Worm (Caenorhabditis elegans) whole organism, L1 larva: Measurements from ENCODE around the gene mboa-4.
A peak's percentile ranks its signal among the peaks of the same experiment; 100 is the strongest.

Experiments
- C04F5.9 ChIP-seq: sonication (generic microtip); optimal IDR thresholded peaks from 2 replicates; lab custom pipeline; 2016; ENCODE audit warnings: missing genetic modification characterization, missing compliant biosample characterization
- C16A3.4 ChIP-seq: fragments of 150-350 bp; optimal IDR thresholded peaks from 2 replicates; lab custom pipeline; 2014; ENCODE audit warnings: missing biosample characterization, missing genetic modification characterization
- C34B4.2 ChIP-seq: sonication (generic microtip); optimal IDR thresholded peaks from 2 replicates; lab custom pipeline; 2017; ENCODE audit warnings: mild to moderate bottlenecking, missing genetic modification characterization, missing compliant biosample characterization
- Y116A8C.19 ChIP-seq: sonication (generic microtip); optimal IDR thresholded peaks from 2 replicates; lab custom pipeline; 2016; ENCODE audit warnings: missing compliant biosample characterization, missing genetic modification characterization, borderline replicate concordance
- alr-1 ChIP-seq: fragments of 200-800 bp; sonication (Bioruptor generic); optimal IDR thresholded peaks from 2 replicates; lab custom pipeline; 2018; ENCODE audit warnings: borderline replicate concordance, mild to moderate bottlenecking, missing genetic modification characterization, missing compliant biosample characterization
- blmp-1 ChIP-seq: fragments of 150-350 bp; optimal IDR thresholded peaks from 2 replicates; lab custom pipeline; 2014; ENCODE audit warnings: missing biosample characterization, missing genetic modification characterization
- ceh-63 ChIP-seq: fragments of 200-800 bp; sonication (Bioruptor generic); optimal IDR thresholded peaks from 2 replicates; lab custom pipeline; 2018; ENCODE audit warnings: mild to moderate bottlenecking, missing genetic modification characterization, missing compliant biosample characterization
- ceh-8 ChIP-seq: fragments of 200-800 bp; sonication (Bioruptor generic); optimal IDR thresholded peaks from 2 replicates; lab custom pipeline; 2018; ENCODE audit warnings: mild to moderate bottlenecking, missing genetic modification characterization, moderate library complexity, missing compliant biosample characterization
- ceh-82 ChIP-seq, 3 experiments: fragments of 150-350 bp in 1 of 3; sonication (generic microtip) in 2 of 3; optimal IDR thresholded peaks; 2 replicates each; lab custom pipeline; 2014 to 2017; ENCODE audit warnings: missing biosample characterization in 3 of 3, missing genetic modification characterization in 3 of 3
- ceh-90 ChIP-seq: sonication (generic microtip); optimal IDR thresholded peaks from 2 replicates; lab custom pipeline; 2016; ENCODE audit warnings: missing genetic modification characterization, missing compliant biosample characterization
- ces-1 ChIP-seq: fragments of 150-350 bp; optimal IDR thresholded peaks from 2 replicates; lab custom pipeline; 2014; ENCODE audit warnings: missing biosample characterization, missing genetic modification reagents, missing genetic modification characterization
- efl-1 ChIP-seq, 4 experiments: fragments of 150-350 bp; optimal IDR thresholded peaks in 3 of 4; peaks in 1 of 4; 1 replicate in 1 of 4; 2 replicates in 3 of 4; lab custom pipeline; 2014; ENCODE audit warnings: missing biosample characterization in 2 of 4, missing genetic modification characterization in 2 of 4, missing genetic modification reagents in 2 of 4
- efl-3 ChIP-seq: fragments of 200-800 bp; sonication (Bioruptor generic); optimal IDR thresholded peaks from 2 replicates; lab custom pipeline; 2018; ENCODE audit warnings: mild to moderate bottlenecking, missing genetic modification characterization, missing compliant biosample characterization
- egl-27 ChIP-seq, 2 experiments: fragments of 150-350 bp in 1 of 2; sonication (generic microtip); optimal IDR thresholded peaks; 3 replicates each; lab custom pipeline; 2017 to 2018; ENCODE audit warnings: missing biosample characterization in 2 of 2, missing genetic modification characterization in 2 of 2, missing genetic modification reagents in 2 of 2
- elt-3 ChIP-seq, 6 experiments: fragments of 150-350 bp in 1 of 6; sonication (generic microtip); optimal IDR thresholded peaks; 2 replicates each; lab custom pipeline; 2017 to 2018; ENCODE audit warnings: missing biosample characterization in 6 of 6, missing genetic modification characterization in 6 of 6, inconsistent platforms in 1 of 6
- fkh-8 ChIP-seq: sonication (generic microtip); optimal IDR thresholded peaks from 2 replicates; lab custom pipeline; 2016; ENCODE audit warnings: mild to moderate bottlenecking, missing genetic modification characterization, missing compliant biosample characterization
- fos-1 ChIP-seq: fragments of 150-350 bp; optimal IDR thresholded peaks from 2 replicates; lab custom pipeline; 2014; ENCODE audit warnings: missing biosample characterization, missing genetic modification characterization
- hlh-4 ChIP-seq: sonication (generic microtip); optimal IDR thresholded peaks from 2 replicates; lab custom pipeline; 2016; ENCODE audit warnings: mild to moderate bottlenecking, missing genetic modification characterization, missing compliant biosample characterization
- hpl-2 ChIP-seq: fragments of 150-350 bp; optimal IDR thresholded peaks from 2 replicates; lab custom pipeline; 2014; ENCODE audit warnings: missing biosample characterization, missing genetic modification reagents, missing genetic modification characterization
- jun-1 ChIP-seq: fragments of 150-350 bp; optimal IDR thresholded peaks from 2 replicates; lab custom pipeline; 2014; ENCODE audit warnings: missing biosample characterization, missing genetic modification reagents, missing genetic modification characterization
- lin-13 ChIP-seq: fragments of 150-350 bp; optimal IDR thresholded peaks from 2 replicates; lab custom pipeline; 2014; ENCODE audit warnings: missing biosample characterization, missing genetic modification reagents, missing genetic modification characterization
- lin-14 ChIP-seq: fragments of 200-800 bp; sonication (Bioruptor generic); optimal IDR thresholded peaks from 2 replicates; lab custom pipeline; 2018; ENCODE audit warnings: mild to moderate bottlenecking, missing genetic modification characterization, moderate library complexity, missing compliant biosample characterization
- lin-15B ChIP-seq: fragments of 150-350 bp; sonication (generic microtip); optimal IDR thresholded peaks from 3 replicates; lab custom pipeline; 2014; ENCODE audit warnings: missing biosample characterization, missing genetic modification characterization
- lin-35 ChIP-seq, 2 experiments: fragments of 150-350 bp; optimal IDR thresholded peaks; 2 replicates each; lab custom pipeline; 2014; ENCODE audit warnings: missing biosample characterization in 2 of 2, missing genetic modification characterization in 2 of 2, missing genetic modification reagents in 2 of 2
- lsy-2 ChIP-seq, 2 experiments: fragments of 150-350 bp; optimal IDR thresholded peaks; 2 replicates each; lab custom pipeline; 2014; ENCODE audit warnings: missing biosample characterization in 2 of 2, missing genetic modification characterization in 2 of 2
- mdl-1 ChIP-seq, 2 experiments: fragments of 150-350 bp; optimal IDR thresholded peaks; 2 replicates each; lab custom pipeline; 2014 to 2017; ENCODE audit warnings: missing biosample characterization in 2 of 2, missing genetic modification characterization in 2 of 2, inconsistent platforms in 1 of 2
- mef-2 ChIP-seq: fragments of 150-350 bp; optimal IDR thresholded peaks from 2 replicates; lab custom pipeline; 2014; ENCODE audit warnings: missing biosample characterization, missing genetic modification characterization
- mep-1 ChIP-seq: fragments of 150-350 bp; optimal IDR thresholded peaks from 2 replicates; lab custom pipeline; 2014; ENCODE audit warnings: missing biosample characterization, missing genetic modification characterization
- nhr-11 ChIP-seq: fragments of 150-350 bp; optimal IDR thresholded peaks from 2 replicates; lab custom pipeline; 2014; ENCODE audit warnings: missing biosample characterization, missing genetic modification characterization
- nhr-12 ChIP-seq: sonication (generic microtip); optimal IDR thresholded peaks from 2 replicates; lab custom pipeline; 2017; ENCODE audit warnings: missing biosample characterization, missing genetic modification characterization
- nhr-237 ChIP-seq: fragments of 150-350 bp; optimal IDR thresholded peaks from 2 replicates; lab custom pipeline; 2014; ENCODE audit warnings: missing biosample characterization, missing genetic modification characterization
- nhr-28 ChIP-seq: fragments of 150-350 bp; optimal IDR thresholded peaks from 2 replicates; lab custom pipeline; 2014; ENCODE audit warnings: missing biosample characterization, missing genetic modification characterization
- nhr-71 ChIP-seq: sonication (generic microtip); optimal IDR thresholded peaks from 2 replicates; lab custom pipeline; 2016; ENCODE audit warnings: mild to moderate bottlenecking, missing genetic modification characterization, moderate library complexity, missing compliant biosample characterization
- nhr-77 ChIP-seq: fragments of 150-350 bp; optimal IDR thresholded peaks from 2 replicates; lab custom pipeline; 2014; ENCODE audit warnings: missing biosample characterization, missing genetic modification characterization
- nhr-84 ChIP-seq: sonication (generic microtip); optimal IDR thresholded peaks from 2 replicates; lab custom pipeline; 2017; ENCODE audit warnings: missing biosample characterization, missing genetic modification characterization
- nhr-85 ChIP-seq: sonication (generic microtip); peaks from one replicate; lab custom pipeline; 2016; ENCODE audit warnings: missing genetic modification characterization, inconsistent platforms, missing compliant biosample characterization
- nhr-90 ChIP-seq: sonication (generic microtip); optimal IDR thresholded peaks from 2 replicates; lab custom pipeline; 2016; ENCODE audit warnings: mild to moderate bottlenecking, missing genetic modification characterization, missing compliant biosample characterization; ENCODE audit not compliant: poor library complexity
- pqm-1 ChIP-seq: sonication (generic microtip); optimal IDR thresholded peaks from 3 replicates; lab custom pipeline; 2017; ENCODE audit warnings: missing biosample characterization, missing genetic modification characterization
- skn-1 ChIP-seq: fragments of 150-350 bp; optimal IDR thresholded peaks from 2 replicates; lab custom pipeline; 2014; ENCODE audit warnings: missing biosample characterization, missing genetic modification characterization
- snu-23 ChIP-seq: sonication (generic microtip); optimal IDR thresholded peaks from 2 replicates; lab custom pipeline; 2016; ENCODE audit warnings: missing genetic modification characterization, missing compliant biosample characterization
- sox-4 ChIP-seq: sonication (generic microtip); optimal IDR thresholded peaks from 2 replicates; lab custom pipeline; 2016; ENCODE audit warnings: missing genetic modification characterization, missing compliant biosample characterization
- swsn-7 ChIP-seq: sonication (generic microtip); optimal IDR thresholded peaks from 2 replicates; lab custom pipeline; 2016; ENCODE audit warnings: missing genetic modification characterization, missing compliant biosample characterization
- unc-130 ChIP-seq: fragments of 150-350 bp; optimal IDR thresholded peaks from 2 replicates; lab custom pipeline; 2017; ENCODE audit warnings: missing biosample characterization, missing genetic modification characterization, inconsistent platforms
- unc-86 ChIP-seq: sonication (generic microtip); optimal IDR thresholded peaks from 2 replicates; lab custom pipeline; 2016; ENCODE audit warnings: missing genetic modification characterization, missing compliant biosample characterization
- zip-4 ChIP-seq: fragments of 200-800 bp; sonication (Bioruptor generic); optimal IDR thresholded peaks from 2 replicates; lab custom pipeline; 2018; ENCODE audit warnings: mild to moderate bottlenecking, missing genetic modification characterization, moderate library complexity, missing compliant biosample characterization
- ztf-4 ChIP-seq: fragments of 150-350 bp; optimal IDR thresholded peaks from 2 replicates; lab custom pipeline; 2014; ENCODE audit warnings: missing biosample characterization, missing genetic modification characterization

Gene mboa-4

ce11 chrIV:11124674-11125073 is 35.1 kb downstream of the mboa-4 start, which contains the start of gene spo-11:
spo-11 (minus strand) TSS chrIV:11124862.
- TF ChIP-seq hpl-2, result no peak
- TF ChIP-seq ces-1 (GFP tag; lab: Kevin White, UChicago), result no peak
- no peak for TF ChIP-seq mep-1
- no peak for TF ChIP-seq pqm-1 (tag; lab: Kevin White, UChicago)
- TF ChIP-seq ceh-8 (GFP tag; lab: Kevin White, UChicago), result no peak
- TF ChIP-seq C04F5.9 (tag; lab: Kevin White, UChicago), result no peak
- no peak for TF ChIP-seq lin-35 (GFP tag; optimal IDR thresholded peaks at IDR 0.05; lab: Kevin White, UChicago)
- TF ChIP-seq efl-3 (GFP tag; lab: Kevin White, UChicago), result no peak
- no peak for TF ChIP-seq efl-1 (optimal IDR thresholded peaks at IDR 0.05; lab: Kevin White, UChicago)
- no peak for TF ChIP-seq efl-1 (GFP tag; optimal IDR thresholded peaks at IDR 0.05 in 1 of 2; lab: Kevin White, UChicago)
- no peak for TF ChIP-seq swsn-7 (tag; lab: Kevin White, UChicago)
- TF ChIP-seq fkh-8, result no peak
- no peak for TF ChIP-seq nhr-85 (tag; lab: Kevin White, UChicago)
- no peak for TF ChIP-seq mef-2 (tag; lab: Kevin White, UChicago)
- no peak for TF ChIP-seq nhr-71 (tag; lab: Kevin White, UChicago)
- TF ChIP-seq, all 84 proteins: peak for 0

ce11 chrIV:11119972-11120562 is 39.7 kb downstream of the mboa-4 start:
- TF ChIP-seq sox-4 (tag; lab: Kevin White, UChicago), result no peak
- peak in 2 of 6 experiments; percentile 25 to 76 for TF ChIP-seq elt-3 (tag; optimal IDR thresholded peaks at IDR 0.05; lab: Kevin White, UChicago)
- TF ChIP-seq mep-1, result peak; percentile 42
- TF ChIP-seq blmp-1, result peak; percentile 77
- TF ChIP-seq lin-14 (GFP tag; lab: Kevin White, UChicago), result peak; percentile 67
- peak; percentile 84 for TF ChIP-seq nhr-85 (tag; lab: Kevin White, UChicago)
- TF ChIP-seq ztf-4, result peak; percentile 11
- no peak for TF ChIP-seq mef-2 (tag; lab: Kevin White, UChicago)
- no peak for TF ChIP-seq lin-35 (GFP tag; optimal IDR thresholded peaks at IDR 0.05; lab: Kevin White, UChicago)
- no peak for TF ChIP-seq nhr-28
- no peak for TF ChIP-seq ceh-8 (GFP tag; lab: Kevin White, UChicago)

ce11 chrIV:11118837-11119491 is 40.8 kb downstream of the mboa-4 start, which contains the start of the genes imp-2 and enpl-1:
imp-2 (minus strand) TSS chrIV:11118887.
enpl-1 (plus strand) TSS chrIV:11119298.
- TF ChIP-seq mef-2 (tag; lab: Kevin White, UChicago) (peak; percentile 70), nhr-77 (peak; percentile 93), egl-27 (tag; optimal IDR thresholded peaks at IDR 0.05; lab: Kevin White, UChicago) (peak; percentile 30 to 31), nhr-71 (tag; lab: Kevin White, UChicago) (peak; percentile 97), fos-1 (tag; lab: Kevin White, UChicago) (peak; percentile 76), C16A3.4 (peak; percentile 86), Y116A8C.19 (tag; lab: Kevin White, UChicago) (no peak), lin-13 (GFP tag; lab: Kevin White, UChicago) (peak; percentile 92), ztf-4 (peak; percentile 75), ceh-8 (GFP tag; lab: Kevin White, UChicago) (peak; percentile 57), ceh-82 (tag; optimal IDR thresholded peaks at IDR 0.05; lab: Kevin White, UChicago) (peak; percentile 77 to 91 (median 88)), hlh-4 (tag; lab: Kevin White, UChicago) (no peak), skn-1 (tag; lab: Kevin White, UChicago) (peak; percentile 77), snu-23 (GFP tag; lab: Kevin White, UChicago) (peak; percentile 95), unc-86 (peak; percentile 91), zip-4 (GFP tag; lab: Kevin White, UChicago) (peak; percentile 60), nhr-237 (tag; lab: Kevin White, UChicago) (peak; percentile 63), nhr-11 (tag; lab: Kevin White, UChicago) (peak; percentile 79), jun-1 (tag; lab: Kevin White, UChicago) (peak; percentile 86), ceh-63 (GFP tag; lab: Kevin White, UChicago) (no peak), lsy-2 (tag; optimal IDR thresholded peaks at IDR 0.05; lab: Kevin White, UChicago) (peak; percentile 94 to 97), pqm-1 (tag; lab: Kevin White, UChicago) (no peak), nhr-12 (tag; lab: Kevin White, UChicago) (no peak), C34B4.2 (peak; percentile 42), lin-14 (GFP tag; lab: Kevin White, UChicago) (peak; percentile 99), nhr-90 (tag; lab: Kevin White, UChicago) (peak; percentile 88), mdl-1 (tag; optimal IDR thresholded peaks at IDR 0.05; lab: Kevin White, UChicago) (peak; percentile 85 to 98), lin-15B (tag; lab: Kevin White, UChicago) (peak; percentile 79), unc-130 (tag; lab: Kevin White, UChicago) (peak; percentile 59), ceh-90 (tag; lab: Kevin White, UChicago) (no peak), nhr-84 (tag; lab: Kevin White, UChicago) (no peak), alr-1 (tag; lab: Kevin White, UChicago) (no peak)
